Worm (Caenorhabditis elegans) whole organism, L2 larva: Measurements from ENCODE around the gene F58A6.2.

ENCODE experiments used
- C34F6.9 ChIP-seq: fragments of 150-350 bp; optimal IDR thresholded peaks from 2 replicates; lab custom pipeline; 2014; ENCODE audit warnings: missing biosample characterization, missing genetic modification characterization
- F13H6.1 ChIP-seq: sonication (generic microtip); optimal IDR thresholded peaks from 2 replicates; lab custom pipeline; 2016; ENCODE audit warnings: missing genetic modification characterization, missing compliant biosample characterization
- R02D3.7 ChIP-seq: fragments of 150-350 bp; optimal IDR thresholded peaks from 2 replicates; lab custom pipeline; 2014; ENCODE audit warnings: missing biosample characterization, missing genetic modification characterization
- Y55F3AM.14 ChIP-seq: fragments of 200-800 bp; sonication (Bioruptor generic); optimal IDR thresholded peaks from 2 replicates; lab custom pipeline; 2018; ENCODE audit warnings: mild to moderate bottlenecking, missing genetic modification characterization, missing compliant biosample characterization
- ZK546.5 ChIP-seq: sonication (generic microtip); optimal IDR thresholded peaks from 2 replicates; lab custom pipeline; 2017; ENCODE audit warnings: missing biosample characterization, missing genetic modification characterization
- alr-1 ChIP-seq: fragments of 150-350 bp; optimal IDR thresholded peaks from 2 replicates; lab custom pipeline; 2014; ENCODE audit warnings: missing biosample characterization, missing genetic modification characterization
- aly-2 ChIP-seq: fragments of 150-350 bp; optimal IDR thresholded peaks from 2 replicates; lab custom pipeline; 2014; ENCODE audit warnings: missing biosample characterization, missing genetic modification characterization
- ama-1 ChIP-seq: fragments of 150-350 bp; optimal IDR thresholded peaks from 2 replicates; lab custom pipeline; 2018; ENCODE audit warnings: inconsistent platforms
- blmp-1 ChIP-seq: sonication (generic microtip); optimal IDR thresholded peaks from 2 replicates; lab custom pipeline; 2017; ENCODE audit warnings: missing genetic modification characterization, mild to moderate bottlenecking, missing compliant biosample characterization, antibody characterized with exemption, moderate library complexity; ENCODE audit not compliant: insufficient read depth
- ceh-16 ChIP-seq: fragments of 150-350 bp; optimal IDR thresholded peaks from 2 replicates; lab custom pipeline; 2014; ENCODE audit warnings: missing biosample characterization, missing genetic modification characterization
- ceh-82 ChIP-seq: fragments of 150-350 bp; optimal IDR thresholded peaks from 2 replicates; lab custom pipeline; 2014; ENCODE audit warnings: missing biosample characterization, missing genetic modification characterization
- crh-2 ChIP-seq: sonication (generic microtip); optimal IDR thresholded peaks from 2 replicates; lab custom pipeline; 2017; ENCODE audit warnings: missing biosample characterization, missing genetic modification characterization
- dmd-4 ChIP-seq: sonication (generic microtip); optimal IDR thresholded peaks from 2 replicates; lab custom pipeline; 2017; ENCODE audit warnings: missing biosample characterization, missing genetic modification characterization
- egl-27 ChIP-seq: sonication (generic microtip); optimal IDR thresholded peaks from 3 replicates; lab custom pipeline; 2017; ENCODE audit warnings: missing biosample characterization, missing genetic modification reagents, missing genetic modification characterization
- elt-1 ChIP-seq: fragments of 150-350 bp; optimal IDR thresholded peaks from 2 replicates; lab custom pipeline; 2014; ENCODE audit warnings: missing biosample characterization, missing genetic modification characterization
- elt-3 ChIP-seq: sonication (generic microtip); optimal IDR thresholded peaks from 2 replicates; lab custom pipeline; 2017; ENCODE audit warnings: missing biosample characterization, missing genetic modification characterization
- fos-1 ChIP-seq: fragments of 150-350 bp; optimal IDR thresholded peaks from 2 replicates; lab custom pipeline; 2014; ENCODE audit warnings: missing biosample characterization, missing genetic modification characterization
- gmeb-1 ChIP-seq: fragments of 150-350 bp; optimal IDR thresholded peaks from 2 replicates; lab custom pipeline; 2014; ENCODE audit warnings: missing biosample characterization, missing genetic modification characterization
- lin-11 ChIP-seq: fragments of 150-350 bp; sonication (generic microtip); optimal IDR thresholded peaks from 2 replicates; lab custom pipeline; 2014; ENCODE audit warnings: missing biosample characterization, missing genetic modification characterization, inconsistent platforms, mixed read lengths
- lin-13 ChIP-seq: fragments of 150-350 bp; optimal IDR thresholded peaks from 2 replicates; lab custom pipeline; 2014; ENCODE audit warnings: missing biosample characterization, missing genetic modification reagents, missing genetic modification characterization
- lin-39 ChIP-seq: fragments of 150-350 bp; optimal IDR thresholded peaks from 2 replicates; lab custom pipeline; 2014; ENCODE audit warnings: missing biosample characterization, missing genetic modification reagents, missing genetic modification characterization
- lsy-2 ChIP-seq, 2 experiments: fragments of 150-350 bp in 1 of 2; sonication (generic microtip) in 1 of 2; optimal IDR thresholded peaks; 2 replicates each; lab custom pipeline; 2014 to 2017; ENCODE audit warnings: missing biosample characterization in 2 of 2, missing genetic modification characterization in 2 of 2
- mab-5 ChIP-seq: fragments of 150-350 bp; optimal IDR thresholded peaks from 2 replicates; lab custom pipeline; 2014; ENCODE audit warnings: missing biosample characterization, missing genetic modification characterization
- mdl-1 ChIP-seq, 2 experiments: fragments of 150-350 bp in 1 of 2; sonication (generic microtip) in 1 of 2; optimal IDR thresholded peaks; 2 replicates each; lab custom pipeline; 2017; ENCODE audit warnings: missing biosample characterization in 2 of 2, missing genetic modification characterization in 2 of 2
- nhr-10 ChIP-seq: sonication (generic microtip); optimal IDR thresholded peaks from 2 replicates; lab custom pipeline; 2017; ENCODE audit warnings: missing biosample characterization, missing genetic modification characterization
- nhr-11 ChIP-seq: fragments of 150-350 bp; optimal IDR thresholded peaks from 2 replicates; lab custom pipeline; 2014; ENCODE audit warnings: missing biosample characterization, missing genetic modification characterization
- nhr-12 ChIP-seq: fragments of 150-350 bp; optimal IDR thresholded peaks from 2 replicates; lab custom pipeline; 2014; ENCODE audit warnings: missing biosample characterization, missing genetic modification characterization
- nhr-129 ChIP-seq: fragments of 150-350 bp; optimal IDR thresholded peaks from 2 replicates; lab custom pipeline; 2014; ENCODE audit warnings: missing biosample characterization, missing genetic modification characterization
- nhr-21 ChIP-seq: fragments of 150-350 bp; optimal IDR thresholded peaks from 2 replicates; lab custom pipeline; 2014; ENCODE audit warnings: missing biosample characterization, missing genetic modification characterization
- nhr-23 ChIP-seq: fragments of 150-350 bp; optimal IDR thresholded peaks from 2 replicates; lab custom pipeline; 2014; ENCODE audit warnings: missing biosample characterization, missing genetic modification reagents, missing genetic modification characterization
- nhr-237 ChIP-seq: fragments of 150-350 bp; optimal IDR thresholded peaks from 2 replicates; lab custom pipeline; 2014; ENCODE audit warnings: missing biosample characterization, missing genetic modification characterization
- nhr-25 ChIP-seq: fragments of 150-350 bp; sonication (generic microtip); optimal IDR thresholded peaks from 3 replicates; lab custom pipeline; 2014; ENCODE audit warnings: missing biosample characterization, missing genetic modification characterization
- nhr-6 ChIP-seq: fragments of 150-350 bp; optimal IDR thresholded peaks from 2 replicates; lab custom pipeline; 2014; ENCODE audit warnings: missing biosample characterization, missing genetic modification characterization
- nhr-77 ChIP-seq: fragments of 150-350 bp; optimal IDR thresholded peaks from 2 replicates; lab custom pipeline; 2014; ENCODE audit warnings: missing biosample characterization, missing genetic modification characterization
- peb-1 ChIP-seq: fragments of 150-350 bp; optimal IDR thresholded peaks from 2 replicates; lab custom pipeline; 2014; ENCODE audit warnings: missing biosample characterization, missing genetic modification characterization
- sem-4 ChIP-seq: fragments of 150-350 bp; optimal IDR thresholded peaks from 2 replicates; lab custom pipeline; 2014; ENCODE audit warnings: missing biosample characterization, missing genetic modification reagents, missing genetic modification characterization
- skn-1 ChIP-seq: sonication (generic microtip); optimal IDR thresholded peaks from 2 replicates; lab custom pipeline; 2017; ENCODE audit warnings: missing biosample characterization, missing genetic modification characterization
- sma-3 ChIP-seq: sonication (generic microtip); optimal IDR thresholded peaks from 2 replicates; lab custom pipeline; 2016; ENCODE audit warnings: missing genetic modification reagents, missing genetic modification characterization, missing compliant biosample characterization
- sma-9 ChIP-seq, 2 experiments: fragments of 150-350 bp in 1 of 2; sonication (generic microtip) in 1 of 2; optimal IDR thresholded peaks; 2 replicates each; lab custom pipeline; 2014 to 2016; ENCODE audit warnings: missing genetic modification characterization in 2 of 2, mild to moderate bottlenecking in 1 of 2, missing biosample characterization in 1 of 2, missing compliant biosample characterization in 1 of 2, missing genetic modification reagents in 1 of 2, moderate library complexity in 1 of 2
- snpc-4 ChIP-seq: fragments of 150-350 bp; optimal IDR thresholded peaks from 2 replicates; lab custom pipeline; 2014; ENCODE audit warnings: missing biosample characterization, missing genetic modification characterization
- unc-39 ChIP-seq: fragments of 150-350 bp; optimal IDR thresholded peaks from 2 replicates; lab custom pipeline; 2014; ENCODE audit warnings: missing biosample characterization, missing genetic modification characterization
- unc-55 ChIP-seq: fragments of 150-350 bp; sonication (generic microtip); optimal IDR thresholded peaks from 3 replicates; lab custom pipeline; 2014; ENCODE audit warnings: missing biosample characterization, missing genetic modification reagents, missing genetic modification characterization
- unc-62 ChIP-seq: fragments of 150-350 bp; optimal IDR thresholded peaks from 2 replicates; lab custom pipeline; 2014; ENCODE audit warnings: missing biosample characterization, missing genetic modification reagents, missing genetic modification characterization
- zag-1 ChIP-seq: fragments of 150-350 bp; optimal IDR thresholded peaks from 2 replicates; lab custom pipeline; 2014; ENCODE audit warnings: missing biosample characterization, missing genetic modification characterization
- ztf-1 ChIP-seq: fragments of 200-800 bp; sonication (Bioruptor generic); conservative IDR thresholded peaks from 2 replicates; pipeline ENCODE4 v1.3.6; 2022; ENCODE audit warnings: missing genetic modification characterization, missing compliant biosample characterization
- ztf-11 ChIP-seq: sonication (generic microtip); optimal IDR thresholded peaks from 2 replicates; lab custom pipeline; 2017; ENCODE audit warnings: missing biosample characterization, missing genetic modification characterization
- ztf-4 ChIP-seq: fragments of 150-350 bp; optimal IDR thresholded peaks from 2 replicates; lab custom pipeline; 2014; ENCODE audit warnings: missing biosample characterization, missing genetic modification characterization

The F58A6.2 gene

ce11 chrII:5103189-5103588 is 33.3 kb upstream of the F58A6.2 start:
- peak; percentile 34 for TF ChIP-seq fos-1 (tag; lab: Kevin White, UChicago)
- peak; percentile 46 for TF ChIP-seq blmp-1
- no peak for TF ChIP-seq alr-1

ce11 chrII:5103784-5104457 is 32.6 kb upstream of the F58A6.2 start, which contains the start of the genes C04G6.11 and mpk-2:
Gene C04G6.11 (minus strand): TSS chrII:5103834.
Gene mpk-2 (plus strand): TSS chrII:5104118.
- TF ChIP-seq snpc-4 (no peak), crh-2 (tag; lab: Kevin White, UChicago) (peak; percentile 24), nhr-237 (tag; lab: Kevin White, UChicago) (no peak), nhr-10 (tag; lab: Kevin White, UChicago) (no peak), gmeb-1 (tag; lab: Kevin White, UChicago) (peak; percentile 25), zag-1 (tag; lab: Kevin White, UChicago) (no peak), sma-9 (GFP tag; optimal IDR thresholded peaks at IDR 0.05; lab: Kevin White, UChicago) (peak; percentile 59), sma-9 (tag; optimal IDR thresholded peaks at IDR 0.05; lab: Kevin White, UChicago) (no peak), F13H6.1 (peak; percentile 33), fos-1 (tag; lab: Kevin White, UChicago) (peak; percentile 73)

- TF ChIP-seq ztf-11 (no peak), lin-39 (no peak), ceh-16 (tag; lab: Kevin White, UChicago) (no peak), peb-1 (tag; lab: Kevin White, UChicago) (no peak), nhr-25 (tag; lab: Kevin White, UChicago) (no peak), unc-62 (GFP tag; lab: Kevin White, UChicago) (no peak), crh-2 (tag; lab: Kevin White, UChicago) (peak; percentile 70), zag-1 (tag; lab: Kevin White, UChicago) (peak; percentile 43), lsy-2 (tag; optimal IDR thresholded peaks at IDR 0.05; lab: Kevin White, UChicago) (peak in 1 of 2 experiments; percentile 49), nhr-77 (tag; lab: Kevin White, UChicago) (no peak), F13H6.1 (peak; percentile 52), dmd-4 (tag; lab: Kevin White, UChicago) (no peak), snpc-4 (no peak), aly-2 (tag; lab: Kevin White, UChicago) (no peak), unc-39 (tag; lab: Kevin White, UChicago) (no peak), sma-9 (GFP tag; optimal IDR thresholded peaks at IDR 0.05; lab: Kevin White, UChicago) (peak; percentile 82), sma-9 (tag; optimal IDR thresholded peaks at IDR 0.05; lab: Kevin White, UChicago) (no peak), unc-55 (GFP tag; lab: Kevin White, UChicago) (peak; percentile 79), sma-3 (GFP tag; lab: Kevin White, UChicago) (peak; percentile 57), mab-5 (tag; lab: Kevin White, UChicago) (peak; percentile 23), C34F6.9 (tag; lab: Kevin White, UChicago) (peak; percentile 52), ZK546.5 (tag; lab: Kevin White, UChicago) (no peak), R02D3.7 (no peak), skn-1 (tag; lab: Kevin White, UChicago) (no peak), ztf-1 (GFP tag; lab: Robert Waterston, UW) (no peak), elt-3 (tag; lab: Kevin White, UChicago) (no peak), sem-4 (peak; percentile 1), lin-13 (peak; percentile 63), mdl-1 (tag; optimal IDR thresholded peaks at IDR 0.05; lab: Kevin White, UChicago) (peak in 1 of 2 experiments; percentile 4), nhr-21 (tag; lab: Kevin White, UChicago) (peak; percentile 85), nhr-10 (tag; lab: Kevin White, UChicago) (no peak), fos-1 (tag; lab: Kevin White, UChicago) (peak; percentile 79), nhr-12 (no peak), Y55F3AM.14 (GFP tag; lab: Kevin White, UChicago) (peak; percentile 61), nhr-237 (tag; lab: Kevin White, UChicago) (no peak), alr-1 (no peak), nhr-129 (tag; lab: Kevin White, UChicago) (peak; percentile 94), nhr-23 (tag; lab: Kevin White, UChicago) (no peak), ceh-82 (no peak), nhr-6 (no peak), lin-11 (tag; lab: Kevin White, UChicago) (peak; percentile 33), elt-1 (tag; lab: Kevin White, UChicago) (no peak), ztf-4 (tag; lab: Kevin White, UChicago) (peak; percentile 36), blmp-1 (peak; percentile 35), gmeb-1 (tag; lab: Kevin White, UChicago) (peak; percentile 67), nhr-11 (no peak), egl-27 (tag; lab: Kevin White, UChicago) (peak; percentile 53), ama-1 (lab: Kevin White, UChicago) (no peak)
Measured at ce11 chrII:5105020-5105419, 31.5 kb upstream of the F58A6.2 start.
